Worm (Caenorhabditis elegans) whole organism, L1 larva: ENCODE results near the gene cla-1.

Experiments
- ama-1 ChIP-seq: fragments of 150-350 bp; optimal IDR thresholded peaks from 2 replicates; lab custom pipeline; 2014
- ceh-82 ChIP-seq, 3 experiments: fragments of 150-350 bp in 1 of 3; sonication (generic microtip) in 2 of 3; optimal IDR thresholded peaks; 2 replicates each; lab custom pipeline; 2014 to 2017; ENCODE audit warnings: missing biosample characterization in 3 of 3, missing genetic modification characterization in 3 of 3
- elt-3 ChIP-seq, 6 experiments: fragments of 150-350 bp in 1 of 6; sonication (generic microtip); optimal IDR thresholded peaks; 2 replicates each; lab custom pipeline; 2017 to 2018; ENCODE audit warnings: missing biosample characterization in 6 of 6, missing genetic modification characterization in 6 of 6, inconsistent platforms in 1 of 6
- nhr-237 ChIP-seq: fragments of 150-350 bp; optimal IDR thresholded peaks from 2 replicates; lab custom pipeline; 2014; ENCODE audit warnings: missing biosample characterization, missing genetic modification characterization
- pqm-1 ChIP-seq: sonication (generic microtip); optimal IDR thresholded peaks from 3 replicates; lab custom pipeline; 2017; ENCODE audit warnings: missing biosample characterization, missing genetic modification characterization
- skn-1 ChIP-seq: fragments of 150-350 bp; optimal IDR thresholded peaks from 2 replicates; lab custom pipeline; 2014; ENCODE audit warnings: missing biosample characterization, missing genetic modification characterization

- TF ChIP-seq ceh-82 (tag; optimal IDR thresholded peaks at IDR 0.05; lab: Kevin White, UChicago): no peak
- no peak for TF ChIP-seq ama-1
- TF ChIP-seq skn-1 (tag; lab: Kevin White, UChicago): no peak
- TF ChIP-seq pqm-1 (tag; lab: Kevin White, UChicago): no peak
- no peak for TF ChIP-seq elt-3 (tag; optimal IDR thresholded peaks at IDR 0.05; lab: Kevin White, UChicago)
- no peak for TF ChIP-seq nhr-237
These were observed 46.2 kb upstream of the cla-1 start, which contains the start of gene R05G6.10 for ce11 chrIV:7542485-7543001.
